Worm (Caenorhabditis elegans) whole organism, L1 larva: ENCODE data around the gene jip-1.

Experiments used
- Y116A8C.19 ChIP-seq: sonication (generic microtip); optimal IDR thresholded peaks from 2 replicates; lab custom pipeline; 2016; ENCODE audit warnings: missing compliant biosample characterization, missing genetic modification characterization, borderline replicate concordance
- aha-1 ChIP-seq: fragments of 150-350 bp; optimal IDR thresholded peaks from 2 replicates; lab custom pipeline; 2014; ENCODE audit warnings: missing biosample characterization, missing genetic modification characterization
- aly-2 ChIP-seq: fragments of 150-350 bp; optimal IDR thresholded peaks from 2 replicates; lab custom pipeline; 2014; ENCODE audit warnings: missing biosample characterization, missing genetic modification characterization
- ceh-63 ChIP-seq: fragments of 200-800 bp; sonication (Bioruptor generic); optimal IDR thresholded peaks from 2 replicates; lab custom pipeline; 2018; ENCODE audit warnings: mild to moderate bottlenecking, missing genetic modification characterization, missing compliant biosample characterization
- ceh-8 ChIP-seq: fragments of 200-800 bp; sonication (Bioruptor generic); optimal IDR thresholded peaks from 2 replicates; lab custom pipeline; 2018; ENCODE audit warnings: mild to moderate bottlenecking, missing genetic modification characterization, moderate library complexity, missing compliant biosample characterization
- ceh-82 ChIP-seq, 3 experiments: fragments of 150-350 bp in 1 of 3; sonication (generic microtip) in 2 of 3; optimal IDR thresholded peaks; 2 replicates each; lab custom pipeline; 2014 to 2017; ENCODE audit warnings: missing biosample characterization in 3 of 3, missing genetic modification characterization in 3 of 3
- ceh-88 ChIP-seq: fragments of 200-800 bp; sonication (Bioruptor generic); IDR thresholded peaks from 2 replicates; pipeline ENCODE4 v1.3.6; 2022; ENCODE audit warnings: missing genetic modification characterization, missing compliant biosample characterization
- dpl-1 ChIP-seq, 3 experiments: fragments of 150-350 bp in 2 of 3; sonication (generic microtip) in 1 of 3; optimal IDR thresholded peaks; 2 replicates each; lab custom pipeline; 2014 to 2017; ENCODE audit warnings: missing biosample characterization in 3 of 3, missing genetic modification characterization in 3 of 3, missing genetic modification reagents in 3 of 3
- efl-1 ChIP-seq, 4 experiments: fragments of 150-350 bp; optimal IDR thresholded peaks in 3 of 4; peaks in 1 of 4; 1 replicate in 1 of 4; 2 replicates in 3 of 4; lab custom pipeline; 2014; ENCODE audit warnings: missing biosample characterization in 2 of 4, missing genetic modification characterization in 2 of 4, missing genetic modification reagents in 2 of 4
- efl-3 ChIP-seq: fragments of 200-800 bp; sonication (Bioruptor generic); optimal IDR thresholded peaks from 2 replicates; lab custom pipeline; 2018; ENCODE audit warnings: mild to moderate bottlenecking, missing genetic modification characterization, missing compliant biosample characterization
- egl-27 ChIP-seq, 2 experiments: fragments of 150-350 bp in 1 of 2; sonication (generic microtip); optimal IDR thresholded peaks; 3 replicates each; lab custom pipeline; 2017 to 2018; ENCODE audit warnings: missing biosample characterization in 2 of 2, missing genetic modification characterization in 2 of 2, missing genetic modification reagents in 2 of 2
- ets-5 ChIP-seq: fragments of 200-800 bp; sonication (Bioruptor generic); IDR thresholded peaks from 2 replicates; pipeline ENCODE4 v1.3.6; 2022; ENCODE audit warnings: missing genetic modification characterization, missing compliant biosample characterization
- fkh-4 ChIP-seq: sonication (generic microtip); optimal IDR thresholded peaks from 2 replicates; lab custom pipeline; 2016; ENCODE audit warnings: missing compliant biosample characterization, missing genetic modification characterization, borderline replicate concordance
- fkh-8 ChIP-seq: sonication (generic microtip); optimal IDR thresholded peaks from 2 replicates; lab custom pipeline; 2016; ENCODE audit warnings: mild to moderate bottlenecking, missing genetic modification characterization, missing compliant biosample characterization
- hlh-4 ChIP-seq: sonication (generic microtip); optimal IDR thresholded peaks from 2 replicates; lab custom pipeline; 2016; ENCODE audit warnings: mild to moderate bottlenecking, missing genetic modification characterization, missing compliant biosample characterization
- hpl-2 ChIP-seq: fragments of 150-350 bp; optimal IDR thresholded peaks from 2 replicates; lab custom pipeline; 2014; ENCODE audit warnings: missing biosample characterization, missing genetic modification reagents, missing genetic modification characterization
- irx-1 ChIP-seq: sonication (generic microtip); optimal IDR thresholded peaks from 2 replicates; lab custom pipeline; 2016; ENCODE audit warnings: missing genetic modification characterization, missing compliant biosample characterization
- isw-1 ChIP-seq: fragments of 200-800 bp; sonication (Bioruptor generic); IDR thresholded peaks from 2 replicates; pipeline ENCODE4 v1.3.6; 2022; ENCODE audit warnings: missing genetic modification characterization, missing compliant biosample characterization
- lin-13 ChIP-seq: fragments of 150-350 bp; optimal IDR thresholded peaks from 2 replicates; lab custom pipeline; 2014; ENCODE audit warnings: missing biosample characterization, missing genetic modification reagents, missing genetic modification characterization
- lin-39 ChIP-seq: fragments of 150-350 bp; optimal IDR thresholded peaks from 2 replicates; lab custom pipeline; 2014; ENCODE audit warnings: missing biosample characterization, missing genetic modification reagents, missing genetic modification characterization
- lir-3 ChIP-seq: sonication (generic microtip); optimal IDR thresholded peaks from 2 replicates; lab custom pipeline; 2016; ENCODE audit warnings: mild to moderate bottlenecking, missing genetic modification characterization, moderate library complexity, missing compliant biosample characterization; ENCODE audit not compliant: poor library complexity
- mab-9 ChIP-seq: fragments of 200-800 bp; sonication (Bioruptor generic); IDR thresholded peaks from 2 replicates; pipeline ENCODE4 v1.3.6; 2022; ENCODE audit warnings: missing genetic modification reagents, missing genetic modification characterization, missing compliant biosample characterization
- mdl-1 ChIP-seq, 2 experiments: fragments of 150-350 bp; optimal IDR thresholded peaks; 2 replicates each; lab custom pipeline; 2014 to 2017; ENCODE audit warnings: missing biosample characterization in 2 of 2, missing genetic modification characterization in 2 of 2, inconsistent platforms in 1 of 2
- mef-2 ChIP-seq: fragments of 150-350 bp; optimal IDR thresholded peaks from 2 replicates; lab custom pipeline; 2014; ENCODE audit warnings: missing biosample characterization, missing genetic modification characterization
- nhr-12 ChIP-seq: sonication (generic microtip); optimal IDR thresholded peaks from 2 replicates; lab custom pipeline; 2017; ENCODE audit warnings: missing biosample characterization, missing genetic modification characterization
- nhr-19 ChIP-seq: fragments of 200-800 bp; sonication (Bioruptor generic); conservative IDR thresholded peaks from 2 replicates; pipeline ENCODE4 v1.3.6; 2022; ENCODE audit warnings: missing genetic modification characterization, missing compliant biosample characterization
- nhr-20 ChIP-seq: sonication (generic microtip); optimal IDR thresholded peaks from 2 replicates; lab custom pipeline; 2016; ENCODE audit warnings: mild to moderate bottlenecking, missing genetic modification characterization, missing compliant biosample characterization
- nhr-237 ChIP-seq: fragments of 150-350 bp; optimal IDR thresholded peaks from 2 replicates; lab custom pipeline; 2014; ENCODE audit warnings: missing biosample characterization, missing genetic modification characterization
- nhr-28 ChIP-seq: fragments of 150-350 bp; optimal IDR thresholded peaks from 2 replicates; lab custom pipeline; 2014; ENCODE audit warnings: missing biosample characterization, missing genetic modification characterization
- nhr-90 ChIP-seq: sonication (generic microtip); optimal IDR thresholded peaks from 2 replicates; lab custom pipeline; 2016; ENCODE audit warnings: mild to moderate bottlenecking, missing genetic modification characterization, missing compliant biosample characterization; ENCODE audit not compliant: poor library complexity
- pag-3 ChIP-seq: sonication (generic microtip); optimal IDR thresholded peaks from 2 replicates; lab custom pipeline; 2017; ENCODE audit warnings: missing genetic modification characterization, mild to moderate bottlenecking, missing compliant biosample characterization, antibody characterized with exemption, borderline replicate concordance; ENCODE audit not compliant: insufficient read depth
- skn-1 ChIP-seq: fragments of 150-350 bp; optimal IDR thresholded peaks from 2 replicates; lab custom pipeline; 2014; ENCODE audit warnings: missing biosample characterization, missing genetic modification characterization
- snu-23 ChIP-seq: sonication (generic microtip); optimal IDR thresholded peaks from 2 replicates; lab custom pipeline; 2016; ENCODE audit warnings: missing genetic modification characterization, missing compliant biosample characterization
- sptf-1 ChIP-seq: fragments of 150-350 bp; optimal IDR thresholded peaks from 2 replicates; lab custom pipeline; 2014; ENCODE audit warnings: missing biosample characterization, missing genetic modification characterization
- sup-37 ChIP-seq: fragments of 200-800 bp; sonication (Bioruptor generic); optimal IDR thresholded peaks from 2 replicates; lab custom pipeline; 2018; ENCODE audit warnings: mild to moderate bottlenecking, missing genetic modification characterization, missing compliant biosample characterization
- unc-130 ChIP-seq: fragments of 150-350 bp; optimal IDR thresholded peaks from 2 replicates; lab custom pipeline; 2017; ENCODE audit warnings: missing biosample characterization, missing genetic modification characterization, inconsistent platforms
- unc-30 ChIP-seq: sonication (generic microtip); optimal IDR thresholded peaks from 2 replicates; lab custom pipeline; 2017; ENCODE audit warnings: missing biosample characterization, missing genetic modification characterization
- unc-62 ChIP-seq: fragments of 150-350 bp; optimal IDR thresholded peaks from 2 replicates; lab custom pipeline; 2014; ENCODE audit warnings: missing biosample characterization, missing genetic modification reagents, missing genetic modification characterization
- unc-98 ChIP-seq: fragments of 200-800 bp; sonication (Bioruptor generic); IDR thresholded peaks from 2 replicates; pipeline ENCODE4 v1.3.6; 2022; ENCODE audit warnings: missing genetic modification characterization, missing compliant biosample characterization
- zag-1 ChIP-seq: fragments of 150-350 bp; optimal IDR thresholded peaks from 2 replicates; lab custom pipeline; 2014; ENCODE audit warnings: missing biosample characterization, missing genetic modification characterization
- zip-4 ChIP-seq: fragments of 200-800 bp; sonication (Bioruptor generic); optimal IDR thresholded peaks from 2 replicates; lab custom pipeline; 2018; ENCODE audit warnings: mild to moderate bottlenecking, missing genetic modification characterization, moderate library complexity, missing compliant biosample characterization
- ztf-11 ChIP-seq, 2 experiments: sonication (generic microtip); optimal IDR thresholded peaks; 2 replicates each; lab custom pipeline; 2016 to 2017; ENCODE audit warnings: missing genetic modification characterization in 2 of 2, missing biosample characterization in 1 of 2, missing compliant biosample characterization in 1 of 2
- ztf-4 ChIP-seq: fragments of 150-350 bp; optimal IDR thresholded peaks from 2 replicates; lab custom pipeline; 2014; ENCODE audit warnings: missing biosample characterization, missing genetic modification characterization

The jip-1 gene

ce11 chrII:1375627-1376026, 48.8 kb downstream of the jip-1 start (continued):
- TF ChIP-seq ceh-82 (tag; optimal IDR thresholded peaks at IDR 0.05; lab: Kevin White, UChicago) (no peak), nhr-90 (tag; lab: Kevin White, UChicago) (no peak), hlh-4 (tag; lab: Kevin White, UChicago) (no peak), nhr-237 (no peak), zip-4 (no peak), hpl-2 (GFP tag; lab: Kevin White, UChicago) (no peak), fkh-4 (tag; lab: Kevin White, UChicago) (no peak), mdl-1 (tag; optimal IDR thresholded peaks at IDR 0.05; lab: Kevin White, UChicago) (no peak), nhr-20 (tag; lab: Kevin White, UChicago) (no peak), efl-3 (GFP tag; lab: Kevin White, UChicago) (no peak), isw-1 (no peak), Y116A8C.19 (tag; lab: Kevin White, UChicago) (no peak), sptf-1 (tag; lab: Kevin White, UChicago) (no peak), ceh-8 (GFP tag; lab: Kevin White, UChicago) (no peak), nhr-19 (0 out of 2 replicates have a peak, but pooled peaks have one; percentile 22), sup-37 (GFP tag; lab: Kevin White, UChicago) (no peak), unc-98 (no peak), dpl-1 (GFP tag; optimal IDR thresholded peaks at IDR 0.05; lab: Kevin White, UChicago) (peak in 1 of 3 experiments; percentile 10), ztf-4 (no peak), lir-3 (tag; lab: Kevin White, UChicago) (no peak), irx-1 (tag; lab: Kevin White, UChicago) (no peak), unc-62 (no peak), zag-1 (tag; lab: Kevin White, UChicago) (no peak), aly-2 (tag; lab: Kevin White, UChicago) (no peak), lin-13 (GFP tag; lab: Kevin White, UChicago) (no peak), efl-1 (optimal IDR thresholded peaks at IDR 0.05; lab: Kevin White, UChicago) (peak in 1 of 2 experiments; percentile 16), efl-1 (GFP tag; optimal IDR thresholded peaks at IDR 0.05 in 1 of 2; lab: Kevin White, UChicago) (peak in 1 of 2 experiments; percentile 2), nhr-12 (tag; lab: Kevin White, UChicago) (no peak), ets-5 (no peak), skn-1 (tag; lab: Kevin White, UChicago) (no peak), fkh-8 (tag; lab: Kevin White, UChicago) (no peak), unc-30 (tag; lab: Kevin White, UChicago) (no peak), mef-2 (tag; lab: Kevin White, UChicago) (no peak), snu-23 (GFP tag; lab: Kevin White, UChicago) (no peak), egl-27 (tag; optimal IDR thresholded peaks at IDR 0.05; lab: Kevin White, UChicago) (no peak), pag-3 (tag; lab: Kevin White, UChicago) (peak; percentile 62), unc-130 (tag; lab: Kevin White, UChicago) (peak; percentile 13), ceh-88 (GFP tag; lab: Robert Waterston, UW) (no peak)

DNA sequence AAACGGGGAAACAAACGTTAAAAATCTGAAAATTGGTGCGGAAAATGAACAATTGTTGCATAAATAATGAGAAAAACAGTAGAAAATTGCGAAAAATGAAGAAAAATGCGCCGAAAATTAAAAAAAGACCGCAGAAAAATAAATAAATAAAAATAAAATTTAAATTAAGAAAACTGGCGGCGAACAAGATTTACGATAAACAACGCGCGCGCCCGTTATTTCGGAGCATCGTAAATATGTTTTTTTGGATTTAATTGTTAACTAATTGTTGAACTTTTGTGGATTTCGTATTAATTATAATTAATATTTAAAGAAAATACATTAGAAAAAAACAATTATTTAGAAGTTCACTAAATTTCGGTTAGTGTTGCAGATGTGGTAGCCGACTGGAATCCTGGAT, 50.0 kb downstream of the jip-1 start:
- TF ChIP-seq dpl-1 (GFP tag; optimal IDR thresholded peaks at IDR 0.05; lab: Kevin White, UChicago) (peak in 1 of 3 experiments; percentile 31), ceh-63 (GFP tag; lab: Kevin White, UChicago) (no peak), efl-1 (optimal IDR thresholded peaks at IDR 0.05; lab: Kevin White, UChicago) (peak in 1 of 2 experiments; percentile 28), efl-1 (GFP tag; optimal IDR thresholded peaks at IDR 0.05 in 1 of 2; lab: Kevin White, UChicago) (peak in 1 of 2 experiments; percentile 53), nhr-90 (tag; lab: Kevin White, UChicago) (no peak)

DNA sequence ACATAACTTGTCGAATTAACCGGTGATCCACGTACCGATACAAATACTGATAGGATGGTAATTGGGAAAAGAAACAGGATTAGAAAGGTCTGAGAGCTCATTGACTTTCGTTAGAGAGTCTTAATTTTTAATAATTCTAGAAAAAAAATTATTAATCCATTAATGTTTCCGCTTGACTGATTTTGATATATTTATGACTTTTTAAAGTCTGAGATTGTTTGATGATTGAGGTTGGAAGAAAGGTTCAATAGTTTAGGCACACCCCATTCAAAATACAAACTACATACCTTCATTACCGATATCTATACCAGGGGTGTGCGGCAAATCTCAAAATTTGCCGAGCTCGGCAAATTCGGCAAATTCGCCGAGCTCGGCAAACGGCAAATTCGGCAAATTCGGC, 51.5 kb downstream of the jip-1 start, which contains the start of gene F54D12.10:
TSS of gene F54D12.10 (minus strand) at position 101 of the 400 bp plus-strand sequence.
- no peak for TF ChIP-seq lin-39 (tag; lab: Kevin White, UChicago)
- no peak for TF ChIP-seq mef-2 (tag; lab: Kevin White, UChicago)
- TF ChIP-seq nhr-237: no peak
- TF ChIP-seq mab-9 (GFP tag; lab: Robert Waterston, UW): no peak
- no peak for TF ChIP-seq ztf-11 (tag; optimal IDR thresholded peaks at IDR 0.05; lab: Kevin White, UChicago)
- TF ChIP-seq nhr-28 (tag; lab: Kevin White, UChicago): no peak
- no peak for TF ChIP-seq aha-1 (tag; lab: Kevin White, UChicago)
- TF ChIP-seq efl-3 (GFP tag; lab: Kevin White, UChicago): no peak
